Fruit fly (Drosophila melanogaster) whole organism, adult: ENCODE data around the gene CG6834.

Source experiments
- CG11617 ChIP-seq: fragments of 200-800 bp; sonication (Bioruptor generic); optimal IDR thresholded peaks from 2 replicates; lab custom pipeline; 2017; ENCODE audit warnings: mild to moderate bottlenecking, missing biosample characterization, missing genetic modification reagents, missing genetic modification characterization
- CG12768 ChIP-seq: fragments of 200-800 bp; sonication (Bioruptor generic); optimal IDR thresholded peaks from 2 replicates; lab custom pipeline; 2017; ENCODE audit warnings: missing biosample characterization, missing genetic modification characterization, mild to moderate bottlenecking, moderate library complexity, missing genetic modification reagents
- CG14711 ChIP-seq: fragments of 200-800 bp; sonication (Bioruptor generic); optimal IDR thresholded peaks from 2 replicates; lab custom pipeline; 2018; ENCODE audit warnings: missing biosample characterization, mild to moderate bottlenecking, missing genetic modification characterization, moderate library complexity
- CG1620 ChIP-seq: fragments of 200-800 bp; sonication (Bioruptor generic); optimal IDR thresholded peaks from 2 replicates; lab custom pipeline; 2016; ENCODE audit warnings: missing biosample characterization, missing genetic modification characterization
- CG33017 ChIP-seq: fragments of 200-800 bp; sonication (Bioruptor generic); optimal IDR thresholded peaks from 2 replicates; lab custom pipeline; 2018; ENCODE audit warnings: missing biosample characterization, mild to moderate bottlenecking, missing genetic modification characterization, moderate library complexity
- CG5204 ChIP-seq: fragments of 200-800 bp; sonication (Bioruptor generic); optimal IDR thresholded peaks from 2 replicates; lab custom pipeline; 2016; ENCODE audit warnings: missing biosample characterization, missing genetic modification characterization
- CG7045 ChIP-seq: fragments of 200-800 bp; sonication (Bioruptor generic); optimal IDR thresholded peaks from 2 replicates; lab custom pipeline; 2017; ENCODE audit warnings: missing biosample characterization, mild to moderate bottlenecking, missing genetic modification characterization
- CG7101 ChIP-seq: fragments of 200-800 bp; sonication (Bioruptor generic); optimal IDR thresholded peaks from 2 replicates; lab custom pipeline; 2018; ENCODE audit warnings: missing biosample characterization, mild to moderate bottlenecking, missing genetic modification characterization, moderate library complexity
- Clk ChIP-seq: fragments of 200-800 bp; sonication (Bioruptor generic); optimal IDR thresholded peaks from 2 replicates; lab custom pipeline; 2017; ENCODE audit warnings: missing biosample characterization, missing genetic modification characterization
- Crg-1 ChIP-seq: fragments of 200-800 bp; sonication (Bioruptor generic); optimal IDR thresholded peaks from 2 replicates; lab custom pipeline; 2016; ENCODE audit warnings: missing biosample characterization, missing genetic modification characterization
- Hr96 ChIP-seq: fragments of 200-800 bp; sonication (Bioruptor generic); optimal IDR thresholded peaks from 2 replicates; lab custom pipeline; 2016; ENCODE audit warnings: missing biosample characterization, missing genetic modification characterization
- Mnt ChIP-seq: fragments of 200-800 bp; sonication (Bioruptor generic); optimal IDR thresholded peaks from 2 replicates; lab custom pipeline; 2016; ENCODE audit warnings: missing biosample characterization, mild to moderate bottlenecking, missing genetic modification characterization
- bab1 ChIP-seq: fragments of 200-800 bp; sonication (Bioruptor generic); optimal IDR thresholded peaks from 3 replicates; lab custom pipeline; 2019; ENCODE audit warnings: missing biosample characterization, mild to moderate bottlenecking, missing genetic modification characterization, moderate library complexity
- cic ChIP-seq: fragments of 200-800 bp; sonication (Bioruptor generic); optimal IDR thresholded peaks from 2 replicates; lab custom pipeline; 2017; ENCODE audit warnings: missing biosample characterization, mild to moderate bottlenecking, missing genetic modification characterization, moderate library complexity
- cnc ChIP-seq, 2 experiments: fragments of >200 bp; optimal IDR thresholded peaks; 2 replicates each; lab custom pipeline; 2017
- kay ChIP-seq: fragments of 200-800 bp; sonication (Bioruptor generic); peaks from one replicate; lab custom pipeline; 2016; ENCODE audit warnings: missing biosample characterization, missing genetic modification characterization, borderline replicate concordance
- ovo ChIP-seq: fragments of 200-800 bp; sonication (Bioruptor generic); optimal IDR thresholded peaks from 2 replicates; lab custom pipeline; 2016; ENCODE audit warnings: missing biosample characterization, missing genetic modification characterization
- pad ChIP-seq: fragments of 200-800 bp; sonication (Bioruptor generic); optimal IDR thresholded peaks from 3 replicates; lab custom pipeline; 2017; ENCODE audit warnings: missing biosample characterization, missing genetic modification characterization, mild to moderate bottlenecking, moderate library complexity, missing genetic modification reagents
- tj ChIP-seq: fragments of 200-800 bp; sonication (Bioruptor generic); optimal IDR thresholded peaks from 3 replicates; lab custom pipeline; 2017; ENCODE audit warnings: missing biosample characterization, mild to moderate bottlenecking, missing genetic modification characterization, moderate library complexity
- toe ChIP-seq: fragments of 200-800 bp; sonication (Bioruptor generic); optimal IDR thresholded peaks from 2 replicates; lab custom pipeline; 2016; ENCODE audit warnings: missing biosample characterization, missing genetic modification characterization

CG6834 gene

DNA sequence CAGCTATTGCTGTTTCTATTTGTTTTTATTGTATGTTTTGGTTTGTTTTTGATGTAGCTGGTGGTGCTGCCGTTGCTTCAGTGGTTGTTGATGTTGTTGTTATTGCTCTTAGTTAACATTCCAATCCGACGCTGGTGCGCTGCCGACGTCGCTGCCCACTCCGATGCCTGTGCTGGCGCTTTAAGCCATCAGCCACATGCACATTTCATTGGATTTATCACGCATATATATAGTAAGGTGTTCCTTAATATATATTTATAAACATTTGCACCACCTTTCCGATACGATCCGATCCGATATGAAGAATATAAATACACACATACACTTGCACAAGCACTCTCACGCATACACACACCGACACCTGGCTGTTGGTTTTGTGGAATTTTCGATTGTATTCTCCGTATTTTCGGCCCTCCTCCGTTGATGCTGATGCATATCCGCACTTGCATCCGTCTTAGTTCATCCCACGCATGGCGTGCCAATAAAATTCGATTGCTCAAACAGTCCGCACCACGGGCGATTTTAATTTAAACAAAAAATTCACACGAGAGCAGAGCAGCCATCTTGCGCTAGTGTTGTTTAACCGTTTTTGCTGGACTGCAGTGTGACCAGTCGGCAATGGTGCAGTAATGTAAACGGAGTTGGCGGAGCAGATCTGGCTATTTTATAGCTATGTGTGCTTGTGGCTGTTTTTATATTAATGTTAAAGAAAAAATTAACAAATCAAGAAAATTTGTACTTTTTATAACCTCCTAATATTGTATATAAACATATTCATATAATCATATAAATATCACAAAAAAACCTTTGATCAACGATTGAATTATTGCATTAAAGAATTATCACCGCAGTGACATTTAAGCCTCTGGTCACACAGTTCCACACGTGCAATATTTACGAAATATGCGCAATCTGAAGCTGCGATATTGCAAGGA is 37.6 kb downstream of the CG6834 start, which contains the start of the genes Csk and Elp1:
Gene Csk, minus strand, starts transcription at position 602 of the 935 bp plus-strand sequence.
Gene Elp1, plus strand, starts transcription at position 867 of the 935 bp plus-strand sequence.
- TF ChIP-seq Clk (GFP tag; lab: Kevin White, UChicago) (peak; percentile 43), Hr96 (peak; percentile 59), pad (peak; percentile 67), CG33017 (tag; lab: Kevin White, UChicago) (peak; percentile 52), Crg-1 (GFP tag; lab: Kevin White, UChicago) (peak; percentile 68), CG1620 (GFP tag; lab: Kevin White, UChicago) (peak; percentile 76), CG7045 (GFP tag; lab: Kevin White, UChicago) (peak; percentile 49), CG14711 (tag; lab: Kevin White, UChicago) (peak; percentile 47), Mnt (peak; percentile 97), CG7101 (tag; lab: Kevin White, UChicago) (peak; percentile 74), ovo (GFP tag; lab: Kevin White, UChicago) (peak; percentile 67), CG11617 (GFP tag; lab: Kevin White, UChicago) (peak; percentile 66), kay (GFP tag; lab: Kevin White, UChicago) (peak; percentile 65), tj (GFP tag; lab: Kevin White, UChicago) (peak; percentile 42), bab1 (peak; percentile 71), cic (GFP tag; lab: Kevin White, UChicago) (peak; percentile 78), toe (GFP tag; lab: Kevin White, UChicago) (peak; percentile 76), CG5204 (peak; percentile 55), CG12768 (no peak), cnc (optimal IDR thresholded peaks at IDR 0.05; lab: Kevin White, UChicago) (no peak)

DNA sequence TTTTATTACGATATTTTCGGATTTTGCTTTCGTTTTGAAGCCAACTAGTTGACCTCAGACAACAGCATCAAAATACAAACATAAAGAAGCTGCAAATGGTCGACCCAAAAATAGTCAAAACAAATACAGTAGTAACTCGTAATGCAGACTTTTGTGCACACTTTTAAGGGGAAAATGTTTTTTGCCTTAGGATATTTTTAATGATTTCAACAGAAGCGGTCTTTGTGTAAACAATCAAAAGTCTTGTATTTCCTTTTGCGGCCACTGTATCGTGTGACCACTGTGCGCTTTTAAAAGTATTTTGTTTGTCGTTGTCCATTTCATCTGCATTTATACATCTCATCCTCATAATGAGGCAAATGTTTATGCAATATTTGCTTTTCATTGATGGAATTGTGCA is 38.5 kb downstream of the CG6834 start:
- TF ChIP-seq CG14711 (tag; lab: Kevin White, UChicago) (peak; percentile 70), CG1620 (GFP tag; lab: Kevin White, UChicago) (peak; percentile 50), CG7101 (tag; lab: Kevin White, UChicago) (peak; percentile 82), kay (GFP tag; lab: Kevin White, UChicago) (no peak), CG7045 (GFP tag; lab: Kevin White, UChicago) (peak; percentile 84), pad (peak; percentile 36), cic (GFP tag; lab: Kevin White, UChicago) (no peak), Crg-1 (GFP tag; lab: Kevin White, UChicago) (peak; percentile 33), Mnt (no peak), cnc (optimal IDR thresholded peaks at IDR 0.05; lab: Kevin White, UChicago) (no peak), Clk (GFP tag; lab: Kevin White, UChicago) (peak; percentile 68), CG12768 (peak; percentile 80), bab1 (peak; percentile 82), tj (GFP tag; lab: Kevin White, UChicago) (no peak), CG5204 (peak; percentile 72), ovo (GFP tag; lab: Kevin White, UChicago) (no peak), Hr96 (peak; percentile 48), CG11617 (GFP tag; lab: Kevin White, UChicago) (peak; percentile 48), toe (GFP tag; lab: Kevin White, UChicago) (peak; percentile 45), CG33017 (tag; lab: Kevin White, UChicago) (peak; percentile 84)

DNA sequence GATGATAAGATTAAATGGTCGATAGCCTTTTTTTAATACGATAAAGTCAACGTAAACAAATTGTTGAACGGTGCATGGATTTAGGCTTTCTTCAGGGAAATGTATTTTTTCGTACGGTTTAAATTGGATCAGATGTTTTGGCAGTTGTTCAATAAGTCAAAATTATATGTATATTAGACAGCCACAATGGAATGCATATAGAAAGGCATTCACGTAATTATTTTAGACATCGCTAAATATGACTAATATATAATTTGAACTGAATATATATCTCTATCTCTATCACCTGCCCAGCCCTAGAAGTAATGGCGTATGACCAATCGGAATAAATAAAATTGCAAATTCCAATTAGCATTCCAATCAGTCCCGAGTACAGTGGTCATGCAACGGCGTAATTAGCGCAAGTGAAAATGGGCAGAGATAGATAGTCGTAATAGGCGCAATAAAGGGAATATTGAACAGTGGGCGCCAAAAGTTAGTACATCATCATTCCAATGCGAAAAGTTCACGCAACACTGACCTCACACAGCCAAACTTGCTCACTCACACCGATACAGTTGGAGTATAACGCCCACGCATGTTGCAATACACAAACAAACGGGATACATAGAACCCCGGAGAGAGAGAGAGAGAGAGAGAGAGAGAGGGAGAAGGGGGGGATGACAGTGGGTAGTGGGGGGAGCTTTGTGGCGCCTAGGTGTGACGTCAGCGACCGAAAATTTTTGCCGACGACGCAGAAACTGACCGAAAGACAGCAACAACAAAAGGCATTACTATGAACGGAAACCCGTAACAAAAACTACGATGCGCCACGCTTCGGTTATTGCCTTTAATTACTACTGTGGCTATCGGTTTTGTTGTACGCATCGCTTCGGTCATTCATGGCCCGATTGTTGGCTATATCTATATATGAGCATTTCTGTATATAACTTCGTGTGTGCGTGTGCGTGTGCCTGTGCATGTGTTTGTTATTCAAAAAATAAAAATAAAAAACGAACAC is 39.3 kb downstream of the CG6834 start:
- TF ChIP-seq kay (GFP tag; lab: Kevin White, UChicago) (peak; percentile 93), CG14711 (tag; lab: Kevin White, UChicago) (no peak), CG7101 (tag; lab: Kevin White, UChicago) (no peak), Crg-1 (GFP tag; lab: Kevin White, UChicago) (no peak), CG7045 (GFP tag; lab: Kevin White, UChicago) (no peak), tj (GFP tag; lab: Kevin White, UChicago) (peak; percentile 48), CG12768 (peak; percentile 33), cic (GFP tag; lab: Kevin White, UChicago) (peak; percentile 13)

DNA sequence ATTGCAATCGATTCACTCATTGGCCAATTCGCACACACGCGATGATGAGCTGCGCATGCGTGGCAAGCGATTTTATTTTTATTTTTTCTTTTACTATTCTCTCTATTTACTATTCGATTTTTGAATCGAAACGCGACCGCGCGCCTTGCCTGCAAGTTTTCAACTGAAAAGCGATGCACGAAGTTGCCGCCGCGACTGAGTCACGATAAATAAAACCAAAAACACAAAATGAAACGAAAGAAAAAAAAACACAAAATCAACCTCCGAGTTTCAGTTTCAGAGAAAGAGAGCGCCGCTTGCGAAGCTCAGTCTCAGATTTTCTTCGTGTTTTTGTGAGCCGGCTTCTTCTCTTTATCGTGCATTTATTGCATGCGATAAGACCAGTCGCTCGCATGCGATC is 41.1 kb downstream of the CG6834 start:
- TF ChIP-seq bab1 (no peak), Mnt (peak; percentile 2), pad (no peak), kay (GFP tag; lab: Kevin White, UChicago) (peak; percentile 94), CG1620 (GFP tag; lab: Kevin White, UChicago) (no peak), Hr96 (no peak), tj (GFP tag; lab: Kevin White, UChicago) (peak; percentile 52), CG14711 (tag; lab: Kevin White, UChicago) (no peak), cnc (optimal IDR thresholded peaks at IDR 0.05; lab: Kevin White, UChicago) (no peak), CG12768 (no peak), toe (GFP tag; lab: Kevin White, UChicago) (no peak)
